Worm (Caenorhabditis elegans) whole organism, L4 larva: ENCODE measurements around the gene W07E6.5.

ENCODE experiments used
- R02D3.7 ChIP-seq: fragments of 150-350 bp; sonication (generic microtip); optimal IDR thresholded peaks from 3 replicates; lab custom pipeline; 2014; ENCODE audit warnings: missing biosample characterization, missing genetic modification characterization
- Y75B8A.6 ChIP-seq: fragments of 200-800 bp; sonication (Bioruptor generic); IDR thresholded peaks from 2 replicates; pipeline ENCODE4 v1.3.6; 2022; ENCODE audit warnings: missing genetic modification reagents, missing genetic modification characterization, missing compliant biosample characterization
- aly-2 ChIP-seq: sonication (generic microtip); optimal IDR thresholded peaks from 2 replicates; lab custom pipeline; 2018; ENCODE audit warnings: missing biosample characterization, missing genetic modification characterization
- arid-1 ChIP-seq: fragments of 200-800 bp; sonication (Bioruptor generic); conservative IDR thresholded peaks from 2 replicates; pipeline ENCODE4 v1.3.6; 2022; ENCODE audit warnings: missing genetic modification reagents, missing genetic modification characterization, missing compliant biosample characterization
- attf-4 ChIP-seq: sonication (generic microtip); optimal IDR thresholded peaks from 3 replicates; lab custom pipeline; 2017; ENCODE audit warnings: missing biosample characterization, missing genetic modification characterization
- ceh-20 ChIP-seq: fragments of 200-800 bp; sonication (Bioruptor generic); IDR thresholded peaks from 2 replicates; pipeline ENCODE4 v1.3.6; 2022; ENCODE audit warnings: missing genetic modification reagents, missing genetic modification characterization, missing compliant biosample characterization
- ceh-62 ChIP-seq: sonication (generic microtip); optimal IDR thresholded peaks from 2 replicates; lab custom pipeline; 2017; ENCODE audit warnings: missing biosample characterization, missing genetic modification characterization
- daf-16 ChIP-seq, 3 experiments: sonication (generic microtip); optimal IDR thresholded peaks; 2 replicates each; lab custom pipeline; 2016 to 2017; ENCODE audit warnings: missing genetic modification characterization in 3 of 3, missing genetic modification reagents in 3 of 3, mild to moderate bottlenecking in 2 of 3, missing compliant biosample characterization in 2 of 3, missing biosample characterization in 1 of 3, moderate library complexity in 1 of 3
- daf-19 ChIP-seq: fragments of 200-800 bp; sonication (Bioruptor generic); conservative IDR thresholded peaks from 2 replicates; pipeline ENCODE4 v1.3.6; 2022; ENCODE audit warnings: missing genetic modification characterization, missing compliant biosample characterization
- dpl-1 ChIP-seq: fragments of 150-350 bp; optimal IDR thresholded peaks from 2 replicates; lab custom pipeline; 2014; ENCODE audit warnings: missing biosample characterization, missing genetic modification reagents, missing genetic modification characterization
- dve-1 ChIP-seq: sonication (generic microtip); optimal IDR thresholded peaks from 2 replicates; lab custom pipeline; 2017; ENCODE audit warnings: antibody characterized with exemption, mild to moderate bottlenecking, missing genetic modification characterization, missing compliant biosample characterization; ENCODE audit not compliant: insufficient read depth
- fkh-10 ChIP-seq: fragments of 150-350 bp; optimal IDR thresholded peaks from 2 replicates; lab custom pipeline; 2014; ENCODE audit warnings: missing biosample characterization, missing genetic modification reagents, missing genetic modification characterization
- hlh-11 ChIP-seq: fragments of 200-800 bp; sonication (Bioruptor generic); optimal IDR thresholded peaks from 2 replicates; lab custom pipeline; 2018; ENCODE audit warnings: mild to moderate bottlenecking, missing genetic modification characterization, missing compliant biosample characterization
- jun-1 ChIP-seq: fragments of 150-350 bp; optimal IDR thresholded peaks from 2 replicates; lab custom pipeline; 2014; ENCODE audit warnings: missing biosample characterization, missing genetic modification reagents, missing genetic modification characterization
- lin-39 ChIP-seq: fragments of 150-350 bp; optimal IDR thresholded peaks from 2 replicates; lab custom pipeline; 2014; ENCODE audit warnings: missing biosample characterization, missing genetic modification reagents, missing genetic modification characterization
- mdl-1 ChIP-seq, 2 experiments: fragments of 150-350 bp in 1 of 2; sonication (generic microtip) in 1 of 2; optimal IDR thresholded peaks; 2 replicates each; lab custom pipeline; 2014 to 2017; ENCODE audit warnings: missing biosample characterization in 2 of 2, missing genetic modification characterization in 2 of 2
- nhr-10 ChIP-seq: fragments of 150-350 bp; optimal IDR thresholded peaks from 2 replicates; lab custom pipeline; 2014; ENCODE audit warnings: missing biosample characterization, missing genetic modification characterization
- nhr-111 ChIP-seq: fragments of 200-800 bp; sonication (Bioruptor generic); optimal IDR thresholded peaks from 2 replicates; lab custom pipeline; 2018; ENCODE audit warnings: mild to moderate bottlenecking, missing genetic modification characterization, missing compliant biosample characterization
- nhr-25 ChIP-seq: sonication (generic microtip); optimal IDR thresholded peaks from 2 replicates; lab custom pipeline; 2017; ENCODE audit warnings: missing genetic modification characterization, mild to moderate bottlenecking, missing compliant biosample characterization, antibody characterized with exemption, moderate library complexity, borderline replicate concordance; ENCODE audit not compliant: insufficient read depth
- nhr-41 ChIP-seq: fragments of 200-800 bp; sonication (Bioruptor generic); IDR thresholded peaks from 2 replicates; pipeline ENCODE4 v1.3.6; 2022; ENCODE audit warnings: missing genetic modification reagents, missing genetic modification characterization, missing compliant biosample characterization
- pqm-1 ChIP-seq: sonication (generic microtip); optimal IDR thresholded peaks from 2 replicates; lab custom pipeline; 2017; ENCODE audit warnings: missing biosample characterization, missing genetic modification characterization
- sdz-12 ChIP-seq: fragments of 200-800 bp; sonication (Bioruptor generic); optimal IDR thresholded peaks from 2 replicates; lab custom pipeline; 2018; ENCODE audit warnings: mild to moderate bottlenecking, missing genetic modification characterization, missing compliant biosample characterization
- set-16 ChIP-seq: fragments of 200-800 bp; sonication (Bioruptor generic); IDR thresholded peaks from 2 replicates; pipeline ENCODE4 v1.3.6; 2022; ENCODE audit warnings: missing genetic modification reagents, missing genetic modification characterization, missing compliant biosample characterization
- skn-1 ChIP-seq: fragments of 150-350 bp; optimal IDR thresholded peaks from 2 replicates; lab custom pipeline; 2014; ENCODE audit warnings: missing biosample characterization, missing genetic modification characterization
- spr-1 ChIP-seq: sonication (generic microtip); optimal IDR thresholded peaks from 2 replicates; lab custom pipeline; 2016; ENCODE audit warnings: mild to moderate bottlenecking, missing genetic modification characterization, missing compliant biosample characterization
- tra-1 ChIP-seq: fragments of 200-800 bp; sonication (Bioruptor generic); IDR thresholded peaks from 2 replicates; pipeline ENCODE4 v1.3.6; 2022; ENCODE audit warnings: missing genetic modification reagents, missing genetic modification characterization, missing compliant biosample characterization
- unc-130 ChIP-seq: sonication (generic microtip); optimal IDR thresholded peaks from 2 replicates; lab custom pipeline; 2016; ENCODE audit warnings: missing genetic modification reagents, missing genetic modification characterization, missing compliant biosample characterization
- unc-62 ChIP-seq, 3 experiments: fragments of 150-350 bp in 1 of 3; sonication (generic microtip); optimal IDR thresholded peaks in 2 of 3; peaks in 1 of 3; 1 replicate in 1 of 3; 2 replicates in 2 of 3; lab custom pipeline; 2014 to 2017; ENCODE audit warnings: missing biosample characterization in 3 of 3, missing genetic modification characterization in 3 of 3, missing genetic modification reagents in 3 of 3, missing genotype in 1 of 3
- zfp-3 ChIP-seq: fragments of 200-800 bp; sonication (Bioruptor generic); conservative IDR thresholded peaks from 2 replicates; pipeline ENCODE4 v1.3.6; 2022; ENCODE audit warnings: missing genetic modification reagents, missing genetic modification characterization, missing compliant biosample characterization
- zip-11 ChIP-seq: fragments of 200-800 bp; sonication (Bioruptor generic); IDR thresholded peaks from 2 replicates; pipeline ENCODE4 v1.3.6; 2022; ENCODE audit warnings: missing genetic modification characterization, missing compliant biosample characterization

The W07E6.5 gene

ce11 chrII:508603-509002 lies 35.3 kb downstream of the W07E6.5 start:
- TF ChIP-seq lin-39 (tag; lab: Kevin White, UChicago), result no peak
- peak in 1 of 2 experiments; percentile 97 for TF ChIP-seq unc-62 (GFP tag; optimal IDR thresholded peaks at IDR 0.05 in 1 of 2; lab: Kevin White, UChicago)
- no peak for TF ChIP-seq unc-62 (tag; optimal IDR thresholded peaks at IDR 0.05; lab: Kevin White, UChicago)

ce11 chrII:509230-509629 lies 35.9 kb downstream of the W07E6.5 start, which contains the start of gene srh-105:
Gene srh-105, minus strand, starts transcription at chrII:509330.
- TF ChIP-seq dpl-1 (GFP tag; lab: Kevin White, UChicago) (no peak), sdz-12 (GFP tag; lab: Kevin White, UChicago) (no peak), spr-1 (tag; lab: Kevin White, UChicago) (no peak), zfp-3 (GFP tag; lab: Robert Waterston, UW) (no peak), aly-2 (tag; lab: Kevin White, UChicago) (no peak), jun-1 (tag; lab: Kevin White, UChicago) (no peak), ceh-20 (GFP tag; lab: Robert Waterston, UW) (no peak), unc-130 (GFP tag; lab: Kevin White, UChicago) (no peak), daf-19 (GFP tag; lab: Robert Waterston, UW) (no peak)

ce11 chrII:511968-512367 lies 38.7 kb downstream of the W07E6.5 start:
- TF ChIP-seq zip-11 (GFP tag; lab: Robert Waterston, UW), result no peak
- no peak for TF ChIP-seq tra-1
- TF ChIP-seq nhr-25 (tag; lab: Kevin White, UChicago), result no peak
- TF ChIP-seq nhr-111 (GFP tag; lab: Kevin White, UChicago), result no peak
- no peak for TF ChIP-seq ceh-62 (tag; lab: Kevin White, UChicago)
- TF ChIP-seq fkh-10 (GFP tag; lab: Kevin White, UChicago), result no peak

ce11 chrII:512630-513029 lies 39.3 kb downstream of the W07E6.5 start:
- peak; percentile 25; the same call in 1 of the 2 replicates for TF ChIP-seq ceh-20 (GFP tag; lab: Robert Waterston, UW)
- peak in 1 of 2 experiments; percentile 40 for TF ChIP-seq unc-62 (GFP tag; optimal IDR thresholded peaks at IDR 0.05 in 1 of 2; lab: Kevin White, UChicago)
- TF ChIP-seq unc-62 (tag; optimal IDR thresholded peaks at IDR 0.05; lab: Kevin White, UChicago), result no peak
- no peak for TF ChIP-seq daf-16 (GFP tag; optimal IDR thresholded peaks at IDR 0.05; lab: Kevin White, UChicago)
- no peak for TF ChIP-seq daf-16 (tag; optimal IDR thresholded peaks at IDR 0.05; lab: Kevin White, UChicago)

- TF ChIP-seq unc-62 (GFP tag; optimal IDR thresholded peaks at IDR 0.05 in 1 of 2; lab: Kevin White, UChicago), result peak in 1 of 2 experiments; percentile 5
- TF ChIP-seq unc-62 (tag; optimal IDR thresholded peaks at IDR 0.05; lab: Kevin White, UChicago), result no peak
- TF ChIP-seq R02D3.7, result no peak
These were observed 42.5 kb downstream of the W07E6.5 start, which contains the start of gene mab-9 for ce11 chrII:515765-516164. Gene mab-9, plus strand, starts transcription at chrII:516024.

- no peak for TF ChIP-seq nhr-10 (tag; lab: Kevin White, UChicago)
- TF ChIP-seq skn-1 (tag; lab: Kevin White, UChicago), result no peak
- TF ChIP-seq attf-4 (tag; lab: Kevin White, UChicago), result no peak
- no peak for TF ChIP-seq nhr-41
- TF ChIP-seq hlh-11 (tag; lab: Kevin White, UChicago), result no peak
- TF ChIP-seq nhr-111 (GFP tag; lab: Kevin White, UChicago), result no peak
- peak; percentile 13 for TF ChIP-seq dve-1
- TF ChIP-seq arid-1 (GFP tag; lab: Robert Waterston, UW), result no peak
- TF ChIP-seq Y75B8A.6 (GFP tag; lab: Robert Waterston, UW), result no peak
- TF ChIP-seq mdl-1 (tag; optimal IDR thresholded peaks at IDR 0.05; lab: Kevin White, UChicago), result no peak
- TF ChIP-seq pqm-1, result peak; percentile 76
- TF ChIP-seq set-16, result no peak
- TF ChIP-seq, all 104 proteins: peak for 2
These were observed 48.4 kb downstream of the W07E6.5 start for ce11 chrII:521720-522119.
